Fruit fly (Drosophila melanogaster) Kc167 (cell line): ENCODE data around the gene Usp12-46.

Source experiments
- Myc ChIP-seq: fragments of >200 bp; optimal IDR thresholded peaks from 2 replicates; lab custom pipeline; 2017; ENCODE audit warnings: missing external identifiers
- Sin3A ChIP-seq: fragments of >200 bp; optimal IDR thresholded peaks from 2 replicates; lab custom pipeline; 2018; ENCODE audit warnings: missing external identifiers
- h ChIP-seq: fragments of >200 bp; optimal IDR thresholded peaks from 3 replicates; lab custom pipeline; 2018; ENCODE audit warnings: missing external identifiers
- insv ChIP-seq: fragments of >200 bp; optimal IDR thresholded peaks from 3 replicates; lab custom pipeline; 2018; ENCODE audit warnings: missing external identifiers
- psq ChIP-seq: fragments of >200 bp; optimal IDR thresholded peaks from 2 replicates; lab custom pipeline; 2017; ENCODE audit warnings: missing external identifiers
- ttk ChIP-seq: sonication (Bioruptor generic); optimal IDR thresholded peaks from 2 replicates; lab custom pipeline; 2017; ENCODE audit warnings: missing external identifiers

The Usp12-46 gene

dm6 chr3R:22750534-22750947, at the start of gene Usp12-46, which contains the start of the genes rumi and CG7029:
Gene Usp12-46, plus strand, starts transcription at chr3R:22750901.
Gene rumi, minus strand, starts transcription at chr3R:22750597.
Gene CG7029, plus strand, starts transcription at chr3R:22750901.
- TF ChIP-seq insv (lab: Kevin White, UChicago) (no peak), Myc (lab: Kevin White, UChicago) (no peak), ttk (lab: Kevin White, UChicago) (no peak), Sin3A (lab: Kevin White, UChicago) (no peak), h (lab: Kevin White, UChicago) (no peak), psq (lab: Kevin White, UChicago) (no peak)

dm6 chr3R:22701793-22702192, 48.9 kb upstream of the Usp12-46 start, which contains the start of the genes CG6972 and CCAP:
Gene CG6972, plus strand, starts transcription at chr3R:22702007.
Gene CCAP, minus strand, starts transcription at chr3R:22702084.
- TF ChIP-seq h (lab: Kevin White, UChicago) (no peak), ttk (lab: Kevin White, UChicago) (no peak), insv (lab: Kevin White, UChicago) (no peak), psq (lab: Kevin White, UChicago) (no peak), Myc (lab: Kevin White, UChicago) (no peak), Sin3A (lab: Kevin White, UChicago) (no peak)

dm6 chr3R:22707178-22707577, 43.5 kb upstream of the Usp12-46 start, which contains the start of gene CG13842:
Gene CG13842, minus strand, starts transcription at chr3R:22707278.
- TF ChIP-seq insv (lab: Kevin White, UChicago) (no peak), Sin3A (lab: Kevin White, UChicago) (no peak), h (lab: Kevin White, UChicago) (no peak), psq (lab: Kevin White, UChicago) (no peak), ttk (lab: Kevin White, UChicago) (no peak), Myc (lab: Kevin White, UChicago) (no peak)

- no peak for TF ChIP-seq psq (lab: Kevin White, UChicago)
- no peak for TF ChIP-seq Sin3A (lab: Kevin White, UChicago)
- no peak for TF ChIP-seq h (lab: Kevin White, UChicago)
- TF ChIP-seq insv (lab: Kevin White, UChicago): no peak
- TF ChIP-seq ttk (lab: Kevin White, UChicago): no peak
- no peak for TF ChIP-seq Myc (lab: Kevin White, UChicago)
Observed at dm6 chr3R:22710662-22711061, 40.0 kb upstream of the Usp12-46 start, which contains the start of gene CG4907. Gene CG4907, minus strand, starts transcription at chr3R:22710762.

dm6 chr3R:22717863-22718262, 32.8 kb upstream of the Usp12-46 start:
- TF ChIP-seq h (lab: Kevin White, UChicago) (no peak), psq (lab: Kevin White, UChicago) (no peak), ttk (lab: Kevin White, UChicago) (no peak), Sin3A (lab: Kevin White, UChicago) (no peak), insv (lab: Kevin White, UChicago) (no peak), Myc (lab: Kevin White, UChicago) (no peak)

- TF ChIP-seq h (lab: Kevin White, UChicago) (no peak), ttk (lab: Kevin White, UChicago) (no peak), Sin3A (lab: Kevin White, UChicago) (no peak), psq (lab: Kevin White, UChicago) (no peak), insv (lab: Kevin White, UChicago) (no peak), Myc (lab: Kevin White, UChicago) (no peak)
Observed at dm6 chr3R:22718401-22718800, 32.3 kb upstream of the Usp12-46 start.

- TF ChIP-seq insv (lab: Kevin White, UChicago) (no peak), Sin3A (lab: Kevin White, UChicago) (no peak), h (lab: Kevin White, UChicago) (no peak), Myc (lab: Kevin White, UChicago) (no peak), ttk (lab: Kevin White, UChicago) (no peak), psq (lab: Kevin White, UChicago) (no peak)
Observed at dm6 chr3R:22718937-22719606, 31.6 kb upstream of the Usp12-46 start.

- TF ChIP-seq insv (lab: Kevin White, UChicago) (no peak), psq (lab: Kevin White, UChicago) (no peak), Sin3A (lab: Kevin White, UChicago) (no peak), h (lab: Kevin White, UChicago) (no peak), ttk (lab: Kevin White, UChicago) (no peak), Myc (lab: Kevin White, UChicago) (no peak)
Observed at dm6 chr3R:22719607-22719949, 31.1 kb upstream of the Usp12-46 start.

- TF ChIP-seq insv (lab: Kevin White, UChicago) (no peak), psq (lab: Kevin White, UChicago) (peak; percentile 23)
Observed at dm6 chr3R:22720808-22721306, 29.8 kb upstream of the Usp12-46 start, which contains the start of gene wge. Gene wge, minus strand, starts transcription at chr3R:22721150.

- no peak for TF ChIP-seq h (lab: Kevin White, UChicago)
- TF ChIP-seq Sin3A (lab: Kevin White, UChicago): no peak
- TF ChIP-seq ttk (lab: Kevin White, UChicago): no peak
- TF ChIP-seq insv (lab: Kevin White, UChicago): no peak
- TF ChIP-seq Myc (lab: Kevin White, UChicago): no peak
Observed at dm6 chr3R:22724149-22724973, 26.3 kb upstream of the Usp12-46 start, which contains the start of gene Irp-1A. Gene Irp-1A, minus strand, starts transcription at chr3R:22724587.
